Worm (Caenorhabditis elegans): Measurements from ENCODE around the gene R05D3.12.
A peak's percentile ranks its signal among the peaks of the same experiment; 100 is the strongest.

The R05D3.12 gene

ce11 chrIII:8369172-8369571, 11.6 kb upstream of the R05D3.12 start:
- TF ChIP-seq W03F9.2 (tag; optimal IDR thresholded peaks at IDR 0.05) (no peak), dao-5 (tag; optimal IDR thresholded peaks at IDR 0.05) (no peak), him-1 (tag; optimal IDR thresholded peaks at IDR 0.05) (no peak)

- TF ChIP-seq dao-5 (tag; optimal IDR thresholded peaks at IDR 0.05) (no peak), W03F9.2 (tag; optimal IDR thresholded peaks at IDR 0.05) (no peak), him-1 (tag; optimal IDR thresholded peaks at IDR 0.05) (no peak)
These were observed 10.6 kb upstream of the R05D3.12 start for ce11 chrIII:8370188-8370587.

ce11 chrIII:8370846-8371257, 9.9 kb upstream of the R05D3.12 start:
- TF ChIP-seq him-1 (tag; optimal IDR thresholded peaks at IDR 0.05) (no peak), W03F9.2 (tag; optimal IDR thresholded peaks at IDR 0.05) (peak; percentile 26), dao-5 (tag; optimal IDR thresholded peaks at IDR 0.05) (no peak)

- TF ChIP-seq dao-5 (tag; optimal IDR thresholded peaks at IDR 0.05) (no peak), W03F9.2 (tag; optimal IDR thresholded peaks at IDR 0.05) (no peak), him-1 (tag; optimal IDR thresholded peaks at IDR 0.05) (no peak)
These were observed 9.0 kb upstream of the R05D3.12 start, which contains the start of gene lmbr-1 for ce11 chrIII:8371595-8372305. TSS of gene lmbr-1 (plus strand) at chrIII:8372255.

ce11 chrIII:8375000-8375399, 5.7 kb upstream of the R05D3.12 start, which contains the start of gene met-2:
TSS of gene met-2 (plus strand) at chrIII:8375300.
- no peak for TF ChIP-seq dao-5 (tag; optimal IDR thresholded peaks at IDR 0.05)
- no peak for TF ChIP-seq W03F9.2 (tag; optimal IDR thresholded peaks at IDR 0.05)
- no peak for TF ChIP-seq him-1 (tag; optimal IDR thresholded peaks at IDR 0.05)

- no peak for TF ChIP-seq dao-5 (tag; optimal IDR thresholded peaks at IDR 0.05)
- peak; percentile 40 for TF ChIP-seq him-1 (tag; optimal IDR thresholded peaks at IDR 0.05)
These were observed 8.8 kb downstream of the R05D3.12 start, which contains the start of gene ZK353.4 for ce11 chrIII:8389539-8389938. TSS of gene ZK353.4 (minus strand) at chrIII:8389639.

ce11 chrIII:8392307-8392706, 11.6 kb downstream of the R05D3.12 start:
- TF ChIP-seq him-1 (tag; optimal IDR thresholded peaks at IDR 0.05) (peak; percentile 54), dao-5 (tag; optimal IDR thresholded peaks at IDR 0.05) (no peak)

- TF ChIP-seq dao-5 (tag; optimal IDR thresholded peaks at IDR 0.05) (no peak), him-1 (tag; optimal IDR thresholded peaks at IDR 0.05) (peak; percentile 41)
These were observed 13.9 kb downstream of the R05D3.12 start, which contains the start of gene ZK353.10 for ce11 chrIII:8394374-8395302. TSS of gene ZK353.10 (minus strand) at chrIII:8394424.

ce11 chrIII:8395685-8396084, 14.9 kb downstream of the R05D3.12 start, which contains the start of gene ZK353.3:
TSS of gene ZK353.3 (plus strand) at chrIII:8395985.
- no peak for TF ChIP-seq dao-5 (tag; optimal IDR thresholded peaks at IDR 0.05)
- TF ChIP-seq him-1 (tag; optimal IDR thresholded peaks at IDR 0.05), result no peak

ce11 chrIII:8398411-8398810, 17.7 kb downstream of the R05D3.12 start, which contains the start of gene ZK353.2:
TSS of gene ZK353.2 (plus strand) at chrIII:8398711.
- no peak for TF ChIP-seq dao-5 (tag; optimal IDR thresholded peaks at IDR 0.05)
- TF ChIP-seq W03F9.2 (tag; optimal IDR thresholded peaks at IDR 0.05), result no peak
- TF ChIP-seq him-1 (tag; optimal IDR thresholded peaks at IDR 0.05), result no peak

ce11 chrIII:8400478-8400877, 19.7 kb downstream of the R05D3.12 start:
- TF ChIP-seq him-1 (tag; optimal IDR thresholded peaks at IDR 0.05) (no peak), dao-5 (tag; optimal IDR thresholded peaks at IDR 0.05) (no peak), W03F9.2 (tag; optimal IDR thresholded peaks at IDR 0.05) (no peak)

ce11 chrIII:8401887-8402286, 21.1 kb downstream of the R05D3.12 start, which contains the start of gene lap-1:
TSS of gene lap-1 (minus strand) at chrIII:8401928.
- TF ChIP-seq dao-5 (tag; optimal IDR thresholded peaks at IDR 0.05), result no peak
- TF ChIP-seq W03F9.2 (tag; optimal IDR thresholded peaks at IDR 0.05), result no peak
- TF ChIP-seq him-1 (tag; optimal IDR thresholded peaks at IDR 0.05), result no peak

- TF ChIP-seq W03F9.2 (tag; optimal IDR thresholded peaks at IDR 0.05) (no peak), him-1 (tag; optimal IDR thresholded peaks at IDR 0.05) (no peak), dao-5 (tag; optimal IDR thresholded peaks at IDR 0.05) (no peak)
These were observed 21.9 kb downstream of the R05D3.12 start for ce11 chrIII:8402633-8403032.

- TF ChIP-seq him-1 (tag; optimal IDR thresholded peaks at IDR 0.05), result no peak
- TF ChIP-seq W03F9.2 (tag; optimal IDR thresholded peaks at IDR 0.05), result no peak
- no peak for TF ChIP-seq dao-5 (tag; optimal IDR thresholded peaks at IDR 0.05)
These were observed 22.8 kb downstream of the R05D3.12 start, which contains the start of gene cutc-1 for ce11 chrIII:8403507-8403906. TSS of gene cutc-1 (minus strand) at chrIII:8403607.
